Worm (Caenorhabditis elegans) whole organism, L2 larva: ENCODE results near the gene F15G9.1.

Experiments
- C34F6.9 ChIP-seq: fragments of 150-350 bp; optimal IDR thresholded peaks from 2 replicates; lab custom pipeline; 2014; ENCODE audit warnings: missing biosample characterization, missing genetic modification characterization
- F13H6.1 ChIP-seq: sonication (generic microtip); optimal IDR thresholded peaks from 2 replicates; lab custom pipeline; 2016; ENCODE audit warnings: missing genetic modification characterization, missing compliant biosample characterization
- R02D3.7 ChIP-seq: fragments of 150-350 bp; optimal IDR thresholded peaks from 2 replicates; lab custom pipeline; 2014; ENCODE audit warnings: missing biosample characterization, missing genetic modification characterization
- Y55F3AM.14 ChIP-seq: fragments of 200-800 bp; sonication (Bioruptor generic); optimal IDR thresholded peaks from 2 replicates; lab custom pipeline; 2018; ENCODE audit warnings: mild to moderate bottlenecking, missing genetic modification characterization, missing compliant biosample characterization
- ZK546.5 ChIP-seq: sonication (generic microtip); optimal IDR thresholded peaks from 2 replicates; lab custom pipeline; 2017; ENCODE audit warnings: missing biosample characterization, missing genetic modification characterization
- alr-1 ChIP-seq: fragments of 150-350 bp; optimal IDR thresholded peaks from 2 replicates; lab custom pipeline; 2014; ENCODE audit warnings: missing biosample characterization, missing genetic modification characterization
- aly-2 ChIP-seq: fragments of 150-350 bp; optimal IDR thresholded peaks from 2 replicates; lab custom pipeline; 2014; ENCODE audit warnings: missing biosample characterization, missing genetic modification characterization
- blmp-1 ChIP-seq: sonication (generic microtip); optimal IDR thresholded peaks from 2 replicates; lab custom pipeline; 2017; ENCODE audit warnings: missing genetic modification characterization, mild to moderate bottlenecking, missing compliant biosample characterization, antibody characterized with exemption, moderate library complexity; ENCODE audit not compliant: insufficient read depth
- ceh-16 ChIP-seq: fragments of 150-350 bp; optimal IDR thresholded peaks from 2 replicates; lab custom pipeline; 2014; ENCODE audit warnings: missing biosample characterization, missing genetic modification characterization
- ceh-82 ChIP-seq: fragments of 150-350 bp; optimal IDR thresholded peaks from 2 replicates; lab custom pipeline; 2014; ENCODE audit warnings: missing biosample characterization, missing genetic modification characterization
- crh-2 ChIP-seq: sonication (generic microtip); optimal IDR thresholded peaks from 2 replicates; lab custom pipeline; 2017; ENCODE audit warnings: missing biosample characterization, missing genetic modification characterization
- dmd-4 ChIP-seq: sonication (generic microtip); optimal IDR thresholded peaks from 2 replicates; lab custom pipeline; 2017; ENCODE audit warnings: missing biosample characterization, missing genetic modification characterization
- egl-27 ChIP-seq: sonication (generic microtip); optimal IDR thresholded peaks from 3 replicates; lab custom pipeline; 2017; ENCODE audit warnings: missing biosample characterization, missing genetic modification reagents, missing genetic modification characterization
- elt-1 ChIP-seq: fragments of 150-350 bp; optimal IDR thresholded peaks from 2 replicates; lab custom pipeline; 2014; ENCODE audit warnings: missing biosample characterization, missing genetic modification characterization
- elt-3 ChIP-seq: sonication (generic microtip); optimal IDR thresholded peaks from 2 replicates; lab custom pipeline; 2017; ENCODE audit warnings: missing biosample characterization, missing genetic modification characterization
- fos-1 ChIP-seq: fragments of 150-350 bp; optimal IDR thresholded peaks from 2 replicates; lab custom pipeline; 2014; ENCODE audit warnings: missing biosample characterization, missing genetic modification characterization
- gmeb-1 ChIP-seq: fragments of 150-350 bp; optimal IDR thresholded peaks from 2 replicates; lab custom pipeline; 2014; ENCODE audit warnings: missing biosample characterization, missing genetic modification characterization
- lin-11 ChIP-seq: fragments of 150-350 bp; sonication (generic microtip); optimal IDR thresholded peaks from 2 replicates; lab custom pipeline; 2014; ENCODE audit warnings: missing biosample characterization, missing genetic modification characterization, inconsistent platforms, mixed read lengths
- lin-13 ChIP-seq: fragments of 150-350 bp; optimal IDR thresholded peaks from 2 replicates; lab custom pipeline; 2014; ENCODE audit warnings: missing biosample characterization, missing genetic modification reagents, missing genetic modification characterization
- lin-39 ChIP-seq: fragments of 150-350 bp; optimal IDR thresholded peaks from 2 replicates; lab custom pipeline; 2014; ENCODE audit warnings: missing biosample characterization, missing genetic modification reagents, missing genetic modification characterization
- mab-5 ChIP-seq: fragments of 150-350 bp; optimal IDR thresholded peaks from 2 replicates; lab custom pipeline; 2014; ENCODE audit warnings: missing biosample characterization, missing genetic modification characterization
- mbf-1 ChIP-seq: sonication (generic microtip); optimal IDR thresholded peaks from 2 replicates; lab custom pipeline; 2017; ENCODE audit warnings: missing biosample characterization, missing genetic modification characterization
- mdl-1 ChIP-seq, 2 experiments: fragments of 150-350 bp in 1 of 2; sonication (generic microtip) in 1 of 2; optimal IDR thresholded peaks; 2 replicates each; lab custom pipeline; 2017; ENCODE audit warnings: missing biosample characterization in 2 of 2, missing genetic modification characterization in 2 of 2
- nhr-10 ChIP-seq: sonication (generic microtip); optimal IDR thresholded peaks from 2 replicates; lab custom pipeline; 2017; ENCODE audit warnings: missing biosample characterization, missing genetic modification characterization
- nhr-11 ChIP-seq: fragments of 150-350 bp; optimal IDR thresholded peaks from 2 replicates; lab custom pipeline; 2014; ENCODE audit warnings: missing biosample characterization, missing genetic modification characterization
- nhr-12 ChIP-seq: fragments of 150-350 bp; optimal IDR thresholded peaks from 2 replicates; lab custom pipeline; 2014; ENCODE audit warnings: missing biosample characterization, missing genetic modification characterization
- nhr-129 ChIP-seq: fragments of 150-350 bp; optimal IDR thresholded peaks from 2 replicates; lab custom pipeline; 2014; ENCODE audit warnings: missing biosample characterization, missing genetic modification characterization
- nhr-21 ChIP-seq: fragments of 150-350 bp; optimal IDR thresholded peaks from 2 replicates; lab custom pipeline; 2014; ENCODE audit warnings: missing biosample characterization, missing genetic modification characterization
- nhr-23 ChIP-seq: fragments of 150-350 bp; optimal IDR thresholded peaks from 2 replicates; lab custom pipeline; 2014; ENCODE audit warnings: missing biosample characterization, missing genetic modification reagents, missing genetic modification characterization
- nhr-77 ChIP-seq: fragments of 150-350 bp; optimal IDR thresholded peaks from 2 replicates; lab custom pipeline; 2014; ENCODE audit warnings: missing biosample characterization, missing genetic modification characterization
- skn-1 ChIP-seq: sonication (generic microtip); optimal IDR thresholded peaks from 2 replicates; lab custom pipeline; 2017; ENCODE audit warnings: missing biosample characterization, missing genetic modification characterization
- sma-3 ChIP-seq: sonication (generic microtip); optimal IDR thresholded peaks from 2 replicates; lab custom pipeline; 2016; ENCODE audit warnings: missing genetic modification reagents, missing genetic modification characterization, missing compliant biosample characterization
- sma-9 ChIP-seq, 2 experiments: fragments of 150-350 bp in 1 of 2; sonication (generic microtip) in 1 of 2; optimal IDR thresholded peaks; 2 replicates each; lab custom pipeline; 2014 to 2016; ENCODE audit warnings: missing genetic modification characterization in 2 of 2, mild to moderate bottlenecking in 1 of 2, missing biosample characterization in 1 of 2, missing compliant biosample characterization in 1 of 2, missing genetic modification reagents in 1 of 2, moderate library complexity in 1 of 2
- snpc-4 ChIP-seq: fragments of 150-350 bp; optimal IDR thresholded peaks from 2 replicates; lab custom pipeline; 2014; ENCODE audit warnings: missing biosample characterization, missing genetic modification characterization
- unc-55 ChIP-seq: fragments of 150-350 bp; sonication (generic microtip); optimal IDR thresholded peaks from 3 replicates; lab custom pipeline; 2014; ENCODE audit warnings: missing biosample characterization, missing genetic modification reagents, missing genetic modification characterization
- unc-62 ChIP-seq: fragments of 150-350 bp; optimal IDR thresholded peaks from 2 replicates; lab custom pipeline; 2014; ENCODE audit warnings: missing biosample characterization, missing genetic modification reagents, missing genetic modification characterization
- ztf-1 ChIP-seq: fragments of 200-800 bp; sonication (Bioruptor generic); conservative IDR thresholded peaks from 2 replicates; pipeline ENCODE4 v1.3.6; 2022; ENCODE audit warnings: missing genetic modification characterization, missing compliant biosample characterization

Gene F15G9.1

ce11 chrX:9676788-9677454 lies 29.3 kb upstream of the F15G9.1 start:
- TF ChIP-seq snpc-4 (tag; lab: Kevin White, UChicago) (no peak), blmp-1 (tag; lab: Kevin White, UChicago) (no peak), skn-1 (tag; lab: Kevin White, UChicago) (no peak), unc-62 (no peak), nhr-11 (tag; lab: Kevin White, UChicago) (no peak), F13H6.1 (tag; lab: Kevin White, UChicago) (no peak), ceh-16 (tag; lab: Kevin White, UChicago) (no peak), R02D3.7 (tag; lab: Kevin White, UChicago) (no peak), lin-39 (no peak), aly-2 (tag; lab: Kevin White, UChicago) (no peak), alr-1 (no peak), gmeb-1 (tag; lab: Kevin White, UChicago) (no peak), nhr-12 (tag; lab: Kevin White, UChicago) (no peak), elt-3 (tag; lab: Kevin White, UChicago) (no peak), lin-13 (GFP tag; lab: Kevin White, UChicago) (no peak), egl-27 (tag; lab: Kevin White, UChicago) (no peak), sma-3 (GFP tag; lab: Kevin White, UChicago) (no peak), Y55F3AM.14 (GFP tag; lab: Kevin White, UChicago) (no peak)

ce11 chrX:9677927-9678326 lies 28.3 kb upstream of the F15G9.1 start:
- TF ChIP-seq elt-3 (tag; lab: Kevin White, UChicago) (no peak), mab-5 (tag; lab: Kevin White, UChicago) (no peak), R02D3.7 (tag; lab: Kevin White, UChicago) (no peak), Y55F3AM.14 (GFP tag; lab: Kevin White, UChicago) (no peak), dmd-4 (tag; lab: Kevin White, UChicago) (no peak), nhr-129 (tag; lab: Kevin White, UChicago) (no peak), nhr-77 (tag; lab: Kevin White, UChicago) (no peak), C34F6.9 (no peak), unc-55 (GFP tag; lab: Kevin White, UChicago) (no peak), skn-1 (tag; lab: Kevin White, UChicago) (no peak), mbf-1 (tag; lab: Kevin White, UChicago) (no peak), ceh-82 (tag; lab: Kevin White, UChicago) (no peak), nhr-23 (tag; lab: Kevin White, UChicago) (no peak), crh-2 (tag; lab: Kevin White, UChicago) (no peak), nhr-21 (no peak), nhr-12 (tag; lab: Kevin White, UChicago) (no peak), unc-62 (no peak)

ce11 chrX:9679427-9679826 lies 26.8 kb upstream of the F15G9.1 start:
- TF ChIP-seq mdl-1 (tag; optimal IDR thresholded peaks at IDR 0.05; lab: Kevin White, UChicago): no peak
- TF ChIP-seq nhr-23 (tag; lab: Kevin White, UChicago): no peak
- TF ChIP-seq nhr-21: no peak
- TF ChIP-seq elt-3 (tag; lab: Kevin White, UChicago): no peak
- TF ChIP-seq aly-2 (tag; lab: Kevin White, UChicago): no peak
- TF ChIP-seq elt-1: no peak
- TF ChIP-seq ztf-1 (GFP tag; lab: Robert Waterston, UW): no peak
- TF ChIP-seq lin-39: no peak
- TF ChIP-seq snpc-4 (tag; lab: Kevin White, UChicago): no peak
- TF ChIP-seq R02D3.7 (tag; lab: Kevin White, UChicago): no peak
- TF ChIP-seq fos-1 (tag; lab: Kevin White, UChicago): peak; percentile 40
- TF ChIP-seq sma-9 (GFP tag; optimal IDR thresholded peaks at IDR 0.05; lab: Kevin White, UChicago): peak; percentile 52
- TF ChIP-seq sma-9 (tag; optimal IDR thresholded peaks at IDR 0.05; lab: Kevin White, UChicago): no peak
- TF ChIP-seq unc-55 (GFP tag; lab: Kevin White, UChicago): no peak
- TF ChIP-seq ceh-16 (tag; lab: Kevin White, UChicago): no peak
- no peak for TF ChIP-seq nhr-129 (tag; lab: Kevin White, UChicago)
- peak; percentile 50 for TF ChIP-seq crh-2 (tag; lab: Kevin White, UChicago)
- no peak for TF ChIP-seq ZK546.5 (tag; lab: Kevin White, UChicago)
- no peak for TF ChIP-seq mab-5 (tag; lab: Kevin White, UChicago)
- no peak for TF ChIP-seq nhr-10
- no peak for TF ChIP-seq dmd-4 (tag; lab: Kevin White, UChicago)
- no peak for TF ChIP-seq nhr-12 (tag; lab: Kevin White, UChicago)
- no peak for TF ChIP-seq blmp-1 (tag; lab: Kevin White, UChicago)
- no peak for TF ChIP-seq nhr-77 (tag; lab: Kevin White, UChicago)
- TF ChIP-seq gmeb-1 (tag; lab: Kevin White, UChicago): peak; percentile 39
- TF ChIP-seq alr-1: no peak
- TF ChIP-seq F13H6.1 (tag; lab: Kevin White, UChicago): peak; percentile 39
- TF ChIP-seq lin-11 (tag; lab: Kevin White, UChicago): no peak
- TF ChIP-seq, all 48 proteins: peak for 5
